Worm (Caenorhabditis elegans): Measurements from ENCODE around the gene eel-1.

DNA sequence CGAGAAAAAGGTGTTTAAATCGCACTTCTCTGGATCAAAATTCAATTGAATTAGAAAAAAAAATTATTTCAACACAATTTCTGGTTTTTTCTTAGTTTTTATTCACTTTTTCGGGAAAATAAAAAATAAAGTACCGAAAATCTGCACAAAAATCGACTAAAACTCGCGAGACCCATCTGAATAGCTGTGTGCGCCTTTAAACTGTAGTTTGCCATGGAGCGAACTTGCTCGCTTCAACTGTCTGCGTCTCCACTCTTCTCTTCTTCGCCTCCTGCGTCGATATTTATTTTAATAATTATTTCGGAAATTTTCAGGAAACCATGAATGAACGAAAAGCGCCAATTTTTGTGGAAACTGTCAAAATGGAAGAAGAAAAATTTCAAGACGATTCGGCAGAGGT lies 5.9 kb upstream of the eel-1 start:
- TF ChIP-seq F13H6.1 (tag; optimal IDR thresholded peaks at IDR 0.05), result no peak
- TF ChIP-seq unc-39 (tag; optimal IDR thresholded peaks at IDR 0.05), result no peak

Data from whole organism, L2 larva.